Worm (Caenorhabditis elegans) whole organism, young adult: ENCODE data around the gene srx-77.

ENCODE experiments used
- B0019.2 ChIP-seq: fragments of 200-800 bp; sonication (Bioruptor generic); conservative IDR thresholded peaks from 2 replicates; pipeline ENCODE4 v1.3.6; 2022; ENCODE audit warnings: missing genetic modification reagents, missing genetic modification characterization, missing compliant biosample characterization
- B0336.3 ChIP-seq: fragments of 200-800 bp; sonication (Bioruptor generic); IDR thresholded peaks from 2 replicates; pipeline ENCODE4 v1.3.6; 2022; ENCODE audit warnings: missing genetic modification characterization, missing compliant biosample characterization
- D2030.7 ChIP-seq: fragments of 200-800 bp; sonication (Bioruptor generic); IDR thresholded peaks from 2 replicates; pipeline ENCODE4 v1.3.6; 2022; ENCODE audit warnings: missing genetic modification reagents, missing genetic modification characterization, missing compliant biosample characterization
- F23B12.7 ChIP-seq: sonication (generic microtip); optimal IDR thresholded peaks from 2 replicates; lab custom pipeline; 2017; ENCODE audit warnings: missing genetic modification characterization, mild to moderate bottlenecking, missing compliant biosample characterization, antibody characterized with exemption, moderate library complexity; ENCODE audit not compliant: insufficient read depth
- F37B4.10 ChIP-seq: fragments of 200-800 bp; sonication (Bioruptor generic); IDR thresholded peaks from 2 replicates; pipeline ENCODE4 v1.3.6; 2022; ENCODE audit warnings: missing genetic modification characterization, missing compliant biosample characterization
- F39B2.1 ChIP-seq: fragments of 200-800 bp; sonication (Bioruptor generic); IDR thresholded peaks from 2 replicates; pipeline ENCODE4 v1.3.6; 2022; ENCODE audit warnings: missing genetic modification reagents, missing genetic modification characterization, missing compliant biosample characterization
- F49E8.2 ChIP-seq: sonication (generic microtip); optimal IDR thresholded peaks from 3 replicates; lab custom pipeline; 2017; ENCODE audit warnings: missing genetic modification characterization, mild to moderate bottlenecking, missing compliant biosample characterization, antibody characterized with exemption, moderate library complexity; ENCODE audit not compliant: insufficient read depth
- K12H6.12 ChIP-seq: fragments of 200-800 bp; sonication (Bioruptor generic); optimal IDR thresholded peaks from 2 replicates; lab custom pipeline; 2018; ENCODE audit warnings: mild to moderate bottlenecking, missing genetic modification characterization, missing compliant biosample characterization
- T26A5.8 ChIP-seq: sonication (generic microtip); optimal IDR thresholded peaks from 2 replicates; lab custom pipeline; 2016; ENCODE audit warnings: missing genetic modification characterization, missing compliant biosample characterization
- Y53F4B.3 ChIP-seq: fragments of 200-800 bp; sonication (Bioruptor generic); IDR thresholded peaks from 2 replicates; pipeline ENCODE4 v1.3.6; 2022; ENCODE audit warnings: missing genetic modification reagents, missing genetic modification characterization, missing compliant biosample characterization
- aptf-2 ChIP-seq: fragments of 200-800 bp; sonication (Bioruptor generic); conservative IDR thresholded peaks from 2 replicates; pipeline ENCODE4 v1.3.6; 2022; ENCODE audit warnings: missing genetic modification reagents, missing genetic modification characterization, missing compliant biosample characterization
- atf-7 ChIP-seq: sonication (generic microtip); optimal IDR thresholded peaks from 2 replicates; lab custom pipeline; 2017; ENCODE audit warnings: mild to moderate bottlenecking, missing genetic modification characterization, missing compliant biosample characterization
- bed-2 ChIP-seq: fragments of 200-800 bp; sonication (Bioruptor generic); IDR thresholded peaks from 2 replicates; pipeline ENCODE4 v1.3.6; 2022; ENCODE audit warnings: missing genetic modification reagents, missing genetic modification characterization, missing compliant biosample characterization
- cebp-1 ChIP-seq, 2 experiments: fragments of 200-800 bp in 1 of 2; sonication (Bioruptor generic) in 1 of 2; sonication (generic microtip) in 1 of 2; IDR thresholded peaks in 1 of 2; optimal IDR thresholded peaks in 1 of 2; 2 replicates each; pipeline versions ENCODE4 v1.3.6 to Lab custom; 2017 to 2022; ENCODE audit warnings: missing compliant biosample characterization in 2 of 2, missing genetic modification characterization in 2 of 2, mild to moderate bottlenecking in 1 of 2, missing genetic modification reagents in 1 of 2, moderate library complexity in 1 of 2
- ceh-100 ChIP-seq: fragments of 200-800 bp; sonication (Bioruptor generic); IDR thresholded peaks from 2 replicates; pipeline ENCODE4 v1.3.6; 2022; ENCODE audit warnings: missing genetic modification reagents, missing genetic modification characterization, missing compliant biosample characterization
- ceh-58 ChIP-seq: fragments of 200-800 bp; sonication (Bioruptor generic); IDR thresholded peaks from 2 replicates; pipeline ENCODE4 v1.3.6; 2022; ENCODE audit warnings: missing genetic modification characterization, missing compliant biosample characterization
- dpff-1 ChIP-seq: sonication (generic microtip); optimal IDR thresholded peaks from 2 replicates; lab custom pipeline; 2017; ENCODE audit warnings: mild to moderate bottlenecking, missing genetic modification characterization, missing compliant biosample characterization
- dpl-1 ChIP-seq: fragments of 150-350 bp; optimal IDR thresholded peaks from 2 replicates; lab custom pipeline; 2014; ENCODE audit warnings: missing biosample characterization, missing genetic modification reagents, missing genetic modification characterization
- efl-1 ChIP-seq: fragments of 150-350 bp; optimal IDR thresholded peaks from 2 replicates; lab custom pipeline; 2014; ENCODE audit warnings: missing biosample characterization, missing genetic modification reagents, missing genetic modification characterization
- hlh-26 ChIP-seq: fragments of 200-800 bp; sonication (Bioruptor generic); conservative IDR thresholded peaks from 2 replicates; pipeline ENCODE4 v1.3.6; 2022; ENCODE audit warnings: missing genetic modification reagents, missing genetic modification characterization, missing compliant biosample characterization
- hmg-1.2 ChIP-seq: fragments of 200-800 bp; sonication (Bioruptor generic); IDR thresholded peaks from 2 replicates; pipeline ENCODE4 v1.3.6; 2022; ENCODE audit warnings: missing genetic modification reagents, missing genetic modification characterization, missing compliant biosample characterization
- hrde-1 ChIP-seq: sonication (generic microtip); optimal IDR thresholded peaks from 2 replicates; lab custom pipeline; 2016; ENCODE audit warnings: missing genetic modification characterization, mild to moderate bottlenecking, missing compliant biosample characterization, moderate library complexity, missing genotype, missing genetic modification reagents, borderline replicate concordance
- lin-54 ChIP-seq: fragments of 200-800 bp; sonication (Bioruptor generic); optimal IDR thresholded peaks from 2 replicates; lab custom pipeline; 2018; ENCODE audit warnings: mild to moderate bottlenecking, missing genetic modification characterization, missing compliant biosample characterization
- madf-6 ChIP-seq: fragments of 200-800 bp; sonication (Bioruptor generic); IDR thresholded peaks from 2 replicates; pipeline ENCODE4 v1.3.6; 2022; ENCODE audit warnings: missing genetic modification reagents, missing genetic modification characterization, missing compliant biosample characterization
- madf-8 ChIP-seq: fragments of 200-800 bp; sonication (Bioruptor generic); conservative IDR thresholded peaks from 2 replicates; pipeline ENCODE4 v1.3.6; 2022; ENCODE audit warnings: missing genetic modification reagents, missing genetic modification characterization, missing compliant biosample characterization
- mel-28 ChIP-seq: sonication (generic microtip); optimal IDR thresholded peaks from 2 replicates; lab custom pipeline; 2016; ENCODE audit warnings: borderline replicate concordance, mild to moderate bottlenecking, missing genetic modification characterization, missing compliant biosample characterization
- nfya-2 ChIP-seq: fragments of 200-800 bp; sonication (Bioruptor generic); IDR thresholded peaks from 2 replicates; pipeline ENCODE4 v1.3.6; 2022; ENCODE audit warnings: missing genetic modification reagents, missing genetic modification characterization, missing compliant biosample characterization
- nfyb-1 ChIP-seq: fragments of 200-800 bp; sonication (Bioruptor generic); IDR thresholded peaks from 2 replicates; pipeline ENCODE4 v1.3.6; 2022; ENCODE audit warnings: missing genetic modification reagents, missing genetic modification characterization, missing compliant biosample characterization
- nhr-179 ChIP-seq: sonication (generic microtip); optimal IDR thresholded peaks from 2 replicates; lab custom pipeline; 2016; ENCODE audit warnings: mild to moderate bottlenecking, missing genetic modification characterization, missing compliant biosample characterization
- rpc-1 ChIP-seq, 2 experiments: fragments of 150-350 bp in 1 of 2; sonication (generic microtip) in 1 of 2; optimal IDR thresholded peaks; 2 replicates each; lab custom pipeline; 2014 to 2018; ENCODE audit warnings: missing biosample characterization in 1 of 2, missing genetic modification characterization in 1 of 2, missing genetic modification reagents in 1 of 2, missing genotype in 1 of 2
- snpc-4 ChIP-seq, 5 experiments: fragments of 150-350 bp in 1 of 5; sonication (generic microtip) in 4 of 5; optimal IDR thresholded peaks; 2 replicates each; lab custom pipeline; 2014 to 2018; ENCODE audit warnings: missing genetic modification characterization in 5 of 5, missing biosample characterization in 3 of 5, antibody characterized with exemption in 2 of 5, mild to moderate bottlenecking in 2 of 5, missing compliant biosample characterization in 2 of 5, missing genotype in 2 of 5, moderate library complexity in 2 of 5, missing genetic modification reagents in 1 of 5
- tlf-1 ChIP-seq: fragments of 200-800 bp; sonication (Bioruptor generic); optimal IDR thresholded peaks from 2 replicates; lab custom pipeline; 2018; ENCODE audit warnings: mild to moderate bottlenecking, missing genetic modification characterization, missing compliant biosample characterization
- unc-62 ChIP-seq: fragments of 150-350 bp; optimal IDR thresholded peaks from 2 replicates; lab custom pipeline; 2014; ENCODE audit warnings: missing biosample characterization, missing genetic modification reagents, missing genetic modification characterization
- xnd-1 ChIP-seq: sonication (generic microtip); optimal IDR thresholded peaks from 2 replicates; lab custom pipeline; 2016; ENCODE audit warnings: missing genotype, missing genetic modification reagents, missing genetic modification characterization, missing compliant biosample characterization
- ztf-22 ChIP-seq: fragments of 200-800 bp; sonication (Bioruptor generic); optimal IDR thresholded peaks from 2 replicates; lab custom pipeline; 2018; ENCODE audit warnings: mild to moderate bottlenecking, missing genetic modification characterization, moderate library complexity, missing compliant biosample characterization
- ztf-28 ChIP-seq: fragments of 200-800 bp; sonication (Bioruptor generic); IDR thresholded peaks from 2 replicates; pipeline ENCODE4 v1.3.6; 2022; ENCODE audit warnings: missing genetic modification reagents, missing genetic modification characterization, missing compliant biosample characterization

srx-77 gene

ce11 chrV:4694466-4695092, 26.0 kb upstream of the srx-77 start:
- no peak for TF ChIP-seq snpc-4 (GFP tag; optimal IDR thresholded peaks at IDR 0.05; lab: Kevin White, UChicago)
- no peak for TF ChIP-seq snpc-4 (tag; optimal IDR thresholded peaks at IDR 0.05; lab: Kevin White, UChicago)
- TF ChIP-seq dpff-1 (tag; lab: Kevin White, UChicago) = peak; percentile 16
- TF ChIP-seq K12H6.12 (tag; lab: Kevin White, UChicago) = peak; percentile 26
- TF ChIP-seq unc-62 (GFP tag; lab: Kevin White, UChicago) = no peak
- TF ChIP-seq, all 124 proteins: peak for 2

- TF ChIP-seq B0019.2 (GFP tag; lab: Robert Waterston, UW) = no peak
- TF ChIP-seq bed-2 (GFP tag; lab: Robert Waterston, UW) = no peak
- no peak for TF ChIP-seq nfyb-1
- no peak for TF ChIP-seq tlf-1 (GFP tag; lab: Kevin White, UChicago)
- TF ChIP-seq hrde-1 (tag; lab: Kevin White, UChicago) = no peak
- TF ChIP-seq T26A5.8 (tag; lab: Kevin White, UChicago) = no peak
- TF ChIP-seq ztf-22 (GFP tag; lab: Kevin White, UChicago) = no peak
Observed at ce11 chrV:4693282-4693588, 24.7 kb upstream of the srx-77 start.

ce11 chrV:4692382-4693281, 24.1 kb upstream of the srx-77 start, which contains the start of gene cpg-8:
cpg-8 (minus strand) TSS chrV:4692432.
- TF ChIP-seq lin-54 (GFP tag; lab: Kevin White, UChicago) (peak; percentile 17), madf-6 (GFP tag; lab: Robert Waterston, UW) (peak; percentile 76), mel-28 (no peak), hlh-26 (GFP tag; lab: Robert Waterston, UW) (no peak), dpff-1 (tag; lab: Kevin White, UChicago) (no peak), D2030.7 (GFP tag; lab: Robert Waterston, UW) (peak; percentile 36; the same call in 1 of the 2 replicates), B0336.3 (GFP tag; lab: Robert Waterston, UW) (peak; percentile 15; the same call in 1 of the 2 replicates), F39B2.1 (GFP tag; lab: Robert Waterston, UW) (no peak), nhr-179 (tag; lab: Kevin White, UChicago) (no peak), Y53F4B.3 (GFP tag; lab: Robert Waterston, UW) (no peak), bed-2 (GFP tag; lab: Robert Waterston, UW) (no peak), efl-1 (peak; percentile 26), rpc-1 (optimal IDR thresholded peaks at IDR 0.05; lab: Kevin White, UChicago) (no peak), rpc-1 (tag; optimal IDR thresholded peaks at IDR 0.05; lab: Kevin White, UChicago) (no peak), ceh-58 (GFP tag; lab: Robert Waterston, UW) (no peak), ceh-100 (GFP tag; lab: Robert Waterston, UW) (no peak), xnd-1 (peak; percentile 56), cebp-1 (GFP tag; IDR thresholded peaks at IDR 0.05; lab: Robert Waterston, UW) (no peak), cebp-1 (tag; optimal IDR thresholded peaks at IDR 0.05; lab: Kevin White, UChicago) (no peak), atf-7 (tag; lab: Kevin White, UChicago) (no peak), madf-8 (GFP tag; lab: Robert Waterston, UW) (peak; percentile 53), F49E8.2 (tag; lab: Kevin White, UChicago) (no peak), hmg-1.2 (GFP tag; lab: Robert Waterston, UW) (0 out of 2 replicates have a peak, but pooled peaks have one; percentile 6), aptf-2 (GFP tag; lab: Robert Waterston, UW) (peak; percentile 52; the same call in 1 of the 2 replicates), nfya-2 (GFP tag; lab: Robert Waterston, UW) (no peak), dpl-1 (GFP tag; lab: Kevin White, UChicago) (peak; percentile 17), ztf-28 (GFP tag; lab: Robert Waterston, UW) (0 out of 2 replicates have a peak, but pooled peaks have one; percentile 61), F37B4.10 (GFP tag; lab: Robert Waterston, UW) (no peak), F23B12.7 (tag; lab: Kevin White, UChicago) (no peak)
